Worm (Caenorhabditis elegans) whole organism, L3 larva: ENCODE measurements around the gene T05H4.11.

Experiments
- elt-3 ChIP-seq, 3 experiments: fragments of 150-350 bp in 1 of 3; sonication (generic microtip) in 2 of 3; optimal IDR thresholded peaks; 2 replicates in 2 of 3; 4 replicates in 1 of 3; lab custom pipeline; 2014 to 2017; ENCODE audit warnings: missing biosample characterization in 3 of 3, missing genetic modification characterization in 3 of 3
- fkh-10 ChIP-seq: sonication (generic microtip); optimal IDR thresholded peaks from 2 replicates; lab custom pipeline; 2017; ENCODE audit warnings: missing biosample characterization, missing genetic modification reagents, missing genetic modification characterization
- fkh-2 ChIP-seq: fragments of 150-350 bp; optimal IDR thresholded peaks from 2 replicates; lab custom pipeline; 2014; ENCODE audit warnings: missing biosample characterization, missing genetic modification reagents, missing genetic modification characterization
- lin-15B ChIP-seq: fragments of 150-350 bp; optimal IDR thresholded peaks from 2 replicates; lab custom pipeline; 2014; ENCODE audit warnings: missing biosample characterization, missing genetic modification characterization
- pqm-1 ChIP-seq: fragments of 150-350 bp; optimal IDR thresholded peaks from 2 replicates; lab custom pipeline; 2017; ENCODE audit warnings: missing biosample characterization, missing genetic modification characterization, inconsistent platforms
- unc-39 ChIP-seq: sonication (generic microtip); optimal IDR thresholded peaks from 4 replicates; lab custom pipeline; 2017; ENCODE audit warnings: missing biosample characterization, missing genetic modification characterization
- unc-62 ChIP-seq: fragments of 150-350 bp; sonication (generic microtip); optimal IDR thresholded peaks from 4 replicates; lab custom pipeline; 2014; ENCODE audit warnings: missing biosample characterization, missing genetic modification reagents, missing genetic modification characterization
- zag-1 ChIP-seq: fragments of 150-350 bp; optimal IDR thresholded peaks from 2 replicates; lab custom pipeline; 2014; ENCODE audit warnings: missing biosample characterization, missing genetic modification characterization
- ztf-11 ChIP-seq: fragments of 150-350 bp; optimal IDR thresholded peaks from 2 replicates; lab custom pipeline; 2014; ENCODE audit warnings: missing biosample characterization, missing genetic modification characterization

DNA sequence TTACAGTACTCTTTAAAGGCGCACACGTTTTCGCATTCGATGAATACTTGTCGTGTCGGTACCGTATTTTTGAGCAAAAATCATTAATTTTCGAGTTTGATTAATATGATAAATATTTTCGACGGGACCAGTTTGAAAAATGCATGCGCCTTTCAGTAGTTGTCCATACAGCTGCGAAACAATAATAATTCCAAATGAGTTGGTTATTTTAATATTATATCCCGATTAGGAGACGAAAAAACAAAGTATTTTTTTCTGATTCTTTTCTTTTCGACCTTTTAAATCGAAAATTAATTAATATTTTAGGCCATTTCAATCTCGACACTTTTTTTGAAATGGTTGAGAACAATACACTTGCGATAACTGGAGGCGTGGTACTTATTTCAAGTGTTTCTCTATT, 12.5 kb upstream of the T05H4.11 start, which contains the start of gene T05H4.4:
- TF ChIP-seq unc-39 (no peak), zag-1 (no peak), elt-3 (tag; optimal IDR thresholded peaks at IDR 0.05; lab: Kevin White, UChicago) (no peak), fkh-2 (tag; lab: Kevin White, UChicago) (no peak), lin-15B (tag; lab: Kevin White, UChicago) (no peak), unc-62 (GFP tag; lab: Kevin White, UChicago) (no peak), ztf-11 (no peak), fkh-10 (no peak), pqm-1 (tag; lab: Kevin White, UChicago) (no peak)
